Fruit fly (Drosophila melanogaster) S2 (cell line): ENCODE results near the gene Calx.

Experiments
- CG8478 ChIP-seq: fragments of >200 bp; optimal IDR thresholded peaks from 2 replicates; lab custom pipeline; 2018
- CTCF ChIP-seq, 2 experiments: fragments of >200 bp; optimal IDR thresholded peaks; 2 replicates each; lab custom pipeline; 2018

- TF ChIP-seq CTCF (optimal IDR thresholded peaks at IDR 0.05; lab: Kevin White, UChicago) (no peak), CG8478 (lab: Kevin White, UChicago) (no peak)
These were observed 46.0 kb downstream of the Calx start, which contains the start of gene peg for dm6 chr3R:21023902-21024541.
